Worm (Caenorhabditis elegans): ENCODE measurements around the gene sgt-1.

DNA sequence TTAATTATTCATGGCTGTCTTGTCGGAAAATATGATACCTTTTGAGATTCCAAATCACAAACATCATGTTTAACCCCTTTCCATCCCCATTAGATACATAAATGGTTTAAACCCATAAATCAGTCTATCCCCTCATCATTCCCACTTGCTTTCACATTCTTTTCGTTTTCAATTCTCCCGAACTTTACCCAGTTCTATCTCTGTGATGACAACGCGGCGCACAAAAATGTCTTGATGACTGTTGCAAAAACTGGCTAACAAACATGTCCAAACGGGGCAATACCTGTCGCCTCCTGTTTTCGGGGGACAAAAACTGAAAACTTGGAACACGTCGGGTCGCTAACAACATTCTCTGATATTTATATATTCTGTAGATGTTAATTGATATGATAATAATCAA, 37.6 kb downstream of the sgt-1 start:
- no peak for TF ChIP-seq Y22D7AL.16 (tag; optimal IDR thresholded peaks at IDR 0.05)
- TF ChIP-seq C38D4.7 (GFP tag; optimal IDR thresholded peaks at IDR 0.05), result no peak
- no peak for TF ChIP-seq lin-11 (tag; optimal IDR thresholded peaks at IDR 0.05)
- TF ChIP-seq pqm-1 (tag; optimal IDR thresholded peaks at IDR 0.05), result no peak
- no peak for TF ChIP-seq sox-2 (GFP tag; IDR thresholded peaks at IDR 0.05)
- no peak for TF ChIP-seq ztf-16 (tag; optimal IDR thresholded peaks at IDR 0.05)
- no peak for TF ChIP-seq ama-1 (optimal IDR thresholded peaks at IDR 0.05)
- TF ChIP-seq pag-3 (tag; optimal IDR thresholded peaks at IDR 0.05; ENCODE audit: borderline replicate concordance), result no peak

All from whole organism, late embryonic.